Fruit fly (Drosophila melanogaster) ovary, adult (tissue): ENCODE data around the gene Unr.

Source experiments
- CG17801 ChIP-seq: fragments of 200-800 bp; optimal IDR thresholded peaks from 2 replicates; lab custom pipeline; 2019; ENCODE audit warnings: missing biosample characterization, mild to moderate bottlenecking, missing genetic modification characterization, moderate library complexity; ENCODE audit not compliant: partially characterized antibody

The Unr gene

dm6 chr3L:8421808-8422586 lies 20.2 kb downstream of the Unr start, which contains the start of gene CG32354:
TSS of gene CG32354 (minus strand) at chr3L:8422205.
- TF ChIP-seq CG17801 (GFP tag; lab: Kevin White, UChicago), result peak; percentile 20

dm6 chr3L:8421361-8421760 lies 20.8 kb downstream of the Unr start:
- no peak for TF ChIP-seq CG17801 (GFP tag; lab: Kevin White, UChicago)

DNA sequence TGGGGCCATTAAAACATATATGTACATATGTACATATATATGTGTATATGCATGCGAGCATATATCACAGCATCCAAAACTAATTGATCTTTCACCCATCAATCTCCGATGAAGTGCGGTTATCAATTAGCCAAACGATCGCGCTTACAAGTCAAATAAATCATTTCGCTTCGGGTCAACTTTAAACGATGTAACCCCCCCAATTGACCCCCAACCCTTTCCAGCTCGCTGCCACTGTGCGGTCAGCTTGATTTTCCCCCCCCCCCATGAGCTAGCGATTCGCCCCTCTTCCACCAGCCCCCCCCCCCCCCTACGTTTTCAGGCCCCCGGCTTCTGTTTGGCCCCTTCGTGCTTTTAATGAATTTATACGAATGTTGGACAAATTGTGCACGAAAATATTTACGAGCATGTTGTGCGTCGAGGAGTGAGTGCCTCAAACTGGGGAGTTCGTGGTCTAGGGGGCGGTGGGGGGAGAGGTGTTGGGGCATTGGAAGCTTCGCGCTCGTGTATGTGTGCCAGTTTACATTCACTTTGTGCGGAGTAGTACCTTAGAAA lies 22.5 kb downstream of the Unr start:
- no peak for TF ChIP-seq CG17801 (GFP tag; lab: Kevin White, UChicago)

DNA sequence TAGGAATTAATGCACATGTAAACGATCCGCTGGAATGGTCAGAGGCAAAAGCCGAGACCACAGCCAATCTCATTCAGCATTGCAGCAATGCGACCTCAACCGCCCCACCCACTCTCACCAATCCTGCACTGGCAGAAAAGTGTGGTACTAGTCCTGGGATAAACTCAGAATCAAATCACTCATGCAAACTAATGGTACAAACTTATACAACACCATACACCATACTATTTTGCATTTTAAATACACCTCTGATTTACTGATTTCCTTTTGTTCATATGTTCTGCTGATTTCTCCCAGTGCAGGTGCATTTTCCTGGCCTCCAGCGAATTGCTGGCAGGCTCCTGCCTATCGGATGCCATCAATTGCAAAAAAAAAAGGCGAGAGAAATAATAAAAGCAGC lies 23.2 kb downstream of the Unr start:
- no peak for TF ChIP-seq CG17801 (GFP tag; lab: Kevin White, UChicago)

- no peak for TF ChIP-seq CG17801 (GFP tag; lab: Kevin White, UChicago)
These were observed 29.5 kb downstream of the Unr start, which contains the start of the genes Oseg1 and mtrm for dm6 chr3L:8412725-8413124. TSS of gene Oseg1 (minus strand) at chr3L:8412825. TSS of gene mtrm (plus strand) at chr3L:8413012.

DNA sequence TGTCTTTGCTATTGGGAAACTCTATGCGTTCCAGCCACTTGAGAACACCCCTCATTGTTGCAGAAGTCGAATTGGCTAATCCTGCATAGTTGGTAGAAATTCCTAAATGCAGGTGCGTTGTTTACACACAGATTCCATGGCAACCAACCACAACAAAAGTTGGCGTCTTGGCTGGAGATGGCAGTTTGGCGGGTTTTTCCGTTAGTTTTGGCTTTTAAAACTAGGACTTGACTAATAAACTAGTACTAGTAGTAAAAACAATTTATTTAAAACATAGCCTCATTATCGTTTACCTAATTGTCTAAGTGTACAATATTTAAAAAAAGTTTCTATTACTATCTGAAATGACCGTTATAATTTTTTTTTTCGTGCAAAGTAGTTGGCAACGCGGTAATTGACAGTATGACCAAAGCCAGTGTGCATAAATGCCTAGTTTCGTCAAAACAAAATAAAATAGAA lies 30.7 kb downstream of the Unr start, which contains the start of gene Exo70:
TSS of gene Exo70 (plus strand) at position 413 of the 459 bp plus-strand sequence.
- no peak for TF ChIP-seq CG17801 (GFP tag; lab: Kevin White, UChicago)

DNA sequence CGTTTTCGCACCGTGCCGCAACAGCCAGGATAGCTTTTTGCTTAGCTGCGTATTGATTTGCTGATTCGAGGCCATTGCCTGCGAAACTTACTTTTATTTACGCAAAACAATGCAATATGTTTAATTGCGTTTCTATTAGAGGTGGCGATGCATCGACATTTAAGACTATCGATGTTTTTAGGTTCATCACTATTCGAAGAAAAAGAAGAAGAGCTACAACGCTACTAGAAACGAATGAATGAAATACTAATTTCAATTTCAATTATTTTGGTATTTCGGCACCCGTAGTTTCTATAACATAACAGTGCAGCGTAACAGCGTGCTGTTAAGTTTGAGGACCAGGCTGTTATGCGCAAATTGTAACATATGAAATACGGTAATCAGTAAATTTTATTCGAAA lies 37.1 kb downstream of the Unr start, which contains the start of the genes Tpt, mkg-p and CG13667:
TSS of gene Tpt (minus strand) at position 155 of the 400 bp plus-strand sequence.
TSS of gene mkg-p (minus strand) at position 155 of the 400 bp plus-strand sequence.
TSS of gene CG13667 (plus strand) at position 332 of the 400 bp plus-strand sequence.
- TF ChIP-seq CG17801 (GFP tag; lab: Kevin White, UChicago), result no peak

dm6 chr3L:8398763-8399445 lies 43.3 kb downstream of the Unr start:
- TF ChIP-seq CG17801 (GFP tag; lab: Kevin White, UChicago), result peak; percentile 95

- TF ChIP-seq CG17801 (GFP tag; lab: Kevin White, UChicago), result no peak
These were observed 46.0 kb downstream of the Unr start for dm6 chr3L:8396187-8396586.

DNA sequence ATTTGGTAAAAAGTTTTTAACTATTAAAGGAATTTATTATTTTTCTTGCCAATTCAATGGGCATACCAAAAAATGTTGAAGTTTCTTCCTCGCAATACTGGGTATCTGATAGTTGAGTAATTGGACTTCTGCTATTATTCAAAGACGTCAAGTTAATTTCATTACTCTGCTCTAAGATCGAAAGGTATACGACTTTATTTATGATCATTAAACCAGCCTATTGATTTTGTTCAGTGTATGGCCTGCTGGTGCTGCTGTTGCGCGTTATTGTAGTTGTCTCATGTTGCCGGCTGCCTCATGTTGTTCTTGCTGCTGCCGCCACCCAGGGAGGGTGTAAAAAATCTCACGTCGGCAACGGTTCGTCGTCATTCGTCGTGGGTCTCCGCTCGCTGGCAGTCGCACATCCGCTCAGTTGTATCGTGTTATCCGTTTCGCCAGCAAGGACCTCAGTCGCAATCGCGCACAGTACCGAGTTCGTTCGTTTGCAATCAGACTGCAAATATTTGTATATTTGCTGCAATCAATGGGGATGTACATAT lies 46.5 kb downstream of the Unr start, which contains the start of gene CG7120:
TSS of gene CG7120 (plus strand) at position 371 of the 539 bp plus-strand sequence.
- no peak for TF ChIP-seq CG17801 (GFP tag; lab: Kevin White, UChicago)

DNA sequence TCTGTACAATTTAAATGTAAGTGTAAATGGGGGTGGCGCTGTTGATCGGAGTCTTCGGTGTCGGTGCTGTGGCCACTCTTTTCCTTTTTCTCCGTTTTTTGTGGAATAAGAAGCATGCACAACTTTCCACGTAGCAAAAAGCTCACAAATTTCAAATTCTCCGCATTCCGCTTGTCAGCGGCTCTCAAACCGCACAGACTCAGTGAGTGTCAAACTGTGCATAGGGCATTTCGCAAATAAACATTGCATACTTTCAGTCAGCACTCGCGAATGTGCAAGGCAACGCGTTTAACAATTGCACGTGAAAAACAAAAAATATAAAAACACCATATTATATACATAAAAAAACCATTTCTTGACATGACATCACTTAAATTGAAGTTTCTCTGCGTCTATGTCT lies 47.2 kb downstream of the Unr start:
- TF ChIP-seq CG17801 (GFP tag; lab: Kevin White, UChicago), result no peak

DNA sequence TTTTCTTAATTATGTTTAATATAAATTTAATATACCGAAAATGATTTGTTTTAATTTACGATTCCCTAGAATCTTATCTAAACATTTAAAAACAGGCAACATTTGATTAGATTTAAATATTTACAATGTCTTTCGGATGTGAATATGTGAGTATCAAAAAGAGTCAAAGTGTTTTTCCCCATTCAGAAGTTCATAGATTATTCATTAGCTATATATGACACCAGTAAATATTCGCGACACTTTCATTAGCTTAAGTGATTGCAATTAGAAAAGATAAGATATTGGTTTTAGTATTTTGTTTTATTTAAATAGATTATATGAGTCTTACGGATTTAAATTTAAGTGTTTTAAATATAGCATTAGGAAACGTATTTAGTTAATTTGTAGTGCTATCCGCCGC lies 48.0 kb downstream of the Unr start:
- TF ChIP-seq CG17801 (GFP tag; lab: Kevin White, UChicago), result no peak

dm6 chr3L:8393549-8393948 lies 48.6 kb downstream of the Unr start, which contains the start of gene Jon66Cii:
TSS of gene Jon66Cii (minus strand) at chr3L:8393649.
- TF ChIP-seq CG17801 (GFP tag; lab: Kevin White, UChicago), result no peak

dm6 chr3L:8391240-8391639 lies 50.9 kb downstream of the Unr start, which contains the start of gene Jon66Ci:
TSS of gene Jon66Ci (plus strand) at chr3L:8391540.
- TF ChIP-seq CG17801 (GFP tag; lab: Kevin White, UChicago), result no peak
